Worm (Caenorhabditis elegans): Measurements from ENCODE around the gene npr-27.

npr-27 gene

ce11 chrIV:7313962-7314361 is 8.5 kb downstream of the npr-27 start (continued):
- TF ChIP-seq lir-3 (tag; optimal IDR thresholded peaks at IDR 0.05; ENCODE audit: poor library complexity) (no peak), nhr-85 (tag) (peak; percentile 80), pag-3 (tag; optimal IDR thresholded peaks at IDR 0.05; ENCODE audit: borderline replicate concordance, insufficient read depth) (no peak), nhr-19 (GFP tag; conservative IDR thresholded peaks at IDR 0.05) (peak; percentile 40; the same call in 1 of the 2 replicates), isw-1 (GFP tag; IDR thresholded peaks at IDR 0.05) (peak; percentile 9; the same call in 1 of the 2 replicates), ceh-8 (GFP tag; optimal IDR thresholded peaks at IDR 0.05) (no peak), ceh-82 (tag; optimal IDR thresholded peaks at IDR 0.05) (peak in 2 of 3 experiments; percentile 7 to 56), skn-1 (tag; optimal IDR thresholded peaks at IDR 0.05) (peak; percentile 34), aha-1 (tag; optimal IDR thresholded peaks at IDR 0.05) (no peak), ceh-88 (GFP tag; IDR thresholded peaks at IDR 0.05) (no peak), hlh-4 (tag; optimal IDR thresholded peaks at IDR 0.05) (no peak), mef-2 (tag; optimal IDR thresholded peaks at IDR 0.05) (no peak), hlh-17 (GFP tag; optimal IDR thresholded peaks at IDR 0.05; ENCODE audit: borderline replicate concordance) (no peak), dpl-1 (GFP tag; optimal IDR thresholded peaks at IDR 0.05) (peak; percentile 46 to 65 (median 60)), ceh-90 (tag; optimal IDR thresholded peaks at IDR 0.05) (no peak), grh-1 (GFP tag; IDR thresholded peaks at IDR 0.05) (no peak), lin-14 (GFP tag; optimal IDR thresholded peaks at IDR 0.05) (peak; percentile 65), egl-13 (tag; optimal IDR thresholded peaks at IDR 0.05) (no peak), blmp-1 (tag; optimal IDR thresholded peaks at IDR 0.05) (peak; percentile 11), sptf-1 (tag; optimal IDR thresholded peaks at IDR 0.05) (no peak), lin-35 (GFP tag; optimal IDR thresholded peaks at IDR 0.05) (peak; percentile 63), mep-1 (tag; optimal IDR thresholded peaks at IDR 0.05) (peak; percentile 63), nhr-84 (tag; optimal IDR thresholded peaks at IDR 0.05) (no peak), F16B12.6 (tag; optimal IDR thresholded peaks at IDR 0.05) (peak; percentile 25), ztf-11 (tag; optimal IDR thresholded peaks at IDR 0.05) (no peak), fkh-8 (tag; optimal IDR thresholded peaks at IDR 0.05) (peak; percentile 38), irx-1 (tag; optimal IDR thresholded peaks at IDR 0.05) (peak; percentile 22), lin-15B (tag; optimal IDR thresholded peaks at IDR 0.05) (peak; percentile 7), aly-2 (tag; optimal IDR thresholded peaks at IDR 0.05) (no peak), nhr-47 (tag; optimal IDR thresholded peaks at IDR 0.05) (peak; percentile 63), jun-1 (tag; optimal IDR thresholded peaks at IDR 0.05) (peak; percentile 14), fkh-10 (GFP tag; optimal IDR thresholded peaks at IDR 0.05) (no peak), tbx-2 (tag; optimal IDR thresholded peaks at IDR 0.05) (peak; percentile 45), nhr-76 (tag; optimal IDR thresholded peaks at IDR 0.05) (no peak), sup-37 (GFP tag; optimal IDR thresholded peaks at IDR 0.05) (no peak)

- TF ChIP-seq nhr-47 (tag; optimal IDR thresholded peaks at IDR 0.05) (peak; percentile 29), nhr-77 (tag; optimal IDR thresholded peaks at IDR 0.05) (peak; percentile 31), nhr-85 (tag) (peak; percentile 86), tlp-1 (tag; optimal IDR thresholded peaks at IDR 0.05) (no peak), snu-23 (GFP tag; optimal IDR thresholded peaks at IDR 0.05) (peak; percentile 6), efl-1 (optimal IDR thresholded peaks at IDR 0.05) (peak in 1 of 2 experiments; percentile 14), efl-1 (GFP tag; optimal IDR thresholded peaks at IDR 0.05 in 1 of 2) (no peak), unc-86 (tag; optimal IDR thresholded peaks at IDR 0.05) (no peak), lin-14 (GFP tag; optimal IDR thresholded peaks at IDR 0.05) (peak; percentile 29), zag-1 (tag; optimal IDR thresholded peaks at IDR 0.05) (no peak), snpc-4 (tag; optimal IDR thresholded peaks at IDR 0.05) (peak; percentile 94), swsn-7 (tag; optimal IDR thresholded peaks at IDR 0.05) (peak; percentile 15), ama-1 (optimal IDR thresholded peaks at IDR 0.05) (peak; percentile 28), nhr-90 (tag; optimal IDR thresholded peaks at IDR 0.05; ENCODE audit: poor library complexity) (peak; percentile 72), nhr-11 (tag; optimal IDR thresholded peaks at IDR 0.05) (no peak), nhr-71 (tag; optimal IDR thresholded peaks at IDR 0.05) (peak; percentile 48), nhr-84 (tag; optimal IDR thresholded peaks at IDR 0.05) (no peak), elt-2 (tag; optimal IDR thresholded peaks at IDR 0.05) (peak; percentile 53)
Measured at ce11 chrIV:7316613-7317153, 11.3 kb downstream of the npr-27 start, which contains the start of gene F42C5.9. TSS of gene F42C5.9 (minus strand) at chrIV:7317103.
